Worm (Caenorhabditis elegans) whole organism, L1 larva: ENCODE data around the gene K09G1.1.

Experiments
- C16A3.4 ChIP-seq: fragments of 150-350 bp; optimal IDR thresholded peaks from 2 replicates; lab custom pipeline; 2014; ENCODE audit warnings: missing biosample characterization, missing genetic modification characterization
- F16B12.6 ChIP-seq: fragments of 150-350 bp; optimal IDR thresholded peaks from 2 replicates; lab custom pipeline; 2014; ENCODE audit warnings: missing biosample characterization, missing genetic modification characterization
- alr-1 ChIP-seq: fragments of 200-800 bp; sonication (Bioruptor generic); optimal IDR thresholded peaks from 2 replicates; lab custom pipeline; 2018; ENCODE audit warnings: borderline replicate concordance, mild to moderate bottlenecking, missing genetic modification characterization, missing compliant biosample characterization
- ceh-82 ChIP-seq, 3 experiments: fragments of 150-350 bp in 1 of 3; sonication (generic microtip) in 2 of 3; optimal IDR thresholded peaks; 2 replicates each; lab custom pipeline; 2014 to 2017; ENCODE audit warnings: missing biosample characterization in 3 of 3, missing genetic modification characterization in 3 of 3
- ces-1 ChIP-seq: fragments of 150-350 bp; optimal IDR thresholded peaks from 2 replicates; lab custom pipeline; 2014; ENCODE audit warnings: missing biosample characterization, missing genetic modification reagents, missing genetic modification characterization
- dsc-1 ChIP-seq: sonication (generic microtip); optimal IDR thresholded peaks from 2 replicates; lab custom pipeline; 2016; ENCODE audit warnings: mild to moderate bottlenecking, missing genetic modification characterization, missing compliant biosample characterization
- egl-13 ChIP-seq: sonication (generic microtip); optimal IDR thresholded peaks from 2 replicates; lab custom pipeline; 2016; ENCODE audit warnings: missing genotype, missing genetic modification reagents, missing genetic modification characterization, missing compliant biosample characterization
- egl-27 ChIP-seq, 2 experiments: fragments of 150-350 bp in 1 of 2; sonication (generic microtip); optimal IDR thresholded peaks; 3 replicates each; lab custom pipeline; 2017 to 2018; ENCODE audit warnings: missing biosample characterization in 2 of 2, missing genetic modification characterization in 2 of 2, missing genetic modification reagents in 2 of 2
- fkh-10 ChIP-seq: sonication (generic microtip); optimal IDR thresholded peaks from 2 replicates; lab custom pipeline; 2017; ENCODE audit warnings: missing biosample characterization, missing genetic modification reagents, missing genetic modification characterization
- fos-1 ChIP-seq: fragments of 150-350 bp; optimal IDR thresholded peaks from 2 replicates; lab custom pipeline; 2014; ENCODE audit warnings: missing biosample characterization, missing genetic modification characterization
- hpl-2 ChIP-seq: fragments of 150-350 bp; optimal IDR thresholded peaks from 2 replicates; lab custom pipeline; 2014; ENCODE audit warnings: missing biosample characterization, missing genetic modification reagents, missing genetic modification characterization
- isw-1 ChIP-seq: fragments of 200-800 bp; sonication (Bioruptor generic); IDR thresholded peaks from 2 replicates; pipeline ENCODE4 v1.3.6; 2022; ENCODE audit warnings: missing genetic modification characterization, missing compliant biosample characterization
- lir-3 ChIP-seq: sonication (generic microtip); optimal IDR thresholded peaks from 2 replicates; lab custom pipeline; 2016; ENCODE audit warnings: mild to moderate bottlenecking, missing genetic modification characterization, moderate library complexity, missing compliant biosample characterization; ENCODE audit not compliant: poor library complexity
- lsy-2 ChIP-seq, 2 experiments: fragments of 150-350 bp; optimal IDR thresholded peaks; 2 replicates each; lab custom pipeline; 2014; ENCODE audit warnings: missing biosample characterization in 2 of 2, missing genetic modification characterization in 2 of 2
- mef-2 ChIP-seq: fragments of 150-350 bp; optimal IDR thresholded peaks from 2 replicates; lab custom pipeline; 2014; ENCODE audit warnings: missing biosample characterization, missing genetic modification characterization
- nhr-11 ChIP-seq: fragments of 150-350 bp; optimal IDR thresholded peaks from 2 replicates; lab custom pipeline; 2014; ENCODE audit warnings: missing biosample characterization, missing genetic modification characterization
- nhr-12 ChIP-seq: sonication (generic microtip); optimal IDR thresholded peaks from 2 replicates; lab custom pipeline; 2017; ENCODE audit warnings: missing biosample characterization, missing genetic modification characterization
- nhr-237 ChIP-seq: fragments of 150-350 bp; optimal IDR thresholded peaks from 2 replicates; lab custom pipeline; 2014; ENCODE audit warnings: missing biosample characterization, missing genetic modification characterization
- nhr-76 ChIP-seq: sonication (generic microtip); optimal IDR thresholded peaks from 2 replicates; lab custom pipeline; 2017; ENCODE audit warnings: missing biosample characterization, missing genetic modification characterization
- nhr-77 ChIP-seq: fragments of 150-350 bp; optimal IDR thresholded peaks from 2 replicates; lab custom pipeline; 2014; ENCODE audit warnings: missing biosample characterization, missing genetic modification characterization
- pag-3 ChIP-seq: sonication (generic microtip); optimal IDR thresholded peaks from 2 replicates; lab custom pipeline; 2017; ENCODE audit warnings: missing genetic modification characterization, mild to moderate bottlenecking, missing compliant biosample characterization, antibody characterized with exemption, borderline replicate concordance; ENCODE audit not compliant: insufficient read depth
- pax-3 ChIP-seq: fragments of 200-800 bp; sonication (Bioruptor generic); optimal IDR thresholded peaks from 2 replicates; lab custom pipeline; 2018; ENCODE audit warnings: mild to moderate bottlenecking, missing genetic modification characterization, moderate library complexity, missing compliant biosample characterization
- rnt-1 ChIP-seq: sonication (generic microtip); optimal IDR thresholded peaks from 2 replicates; lab custom pipeline; 2016; ENCODE audit warnings: mild to moderate bottlenecking, missing genetic modification characterization, moderate library complexity, missing compliant biosample characterization
- snpc-4 ChIP-seq: fragments of 150-350 bp; optimal IDR thresholded peaks from 2 replicates; lab custom pipeline; 2014; ENCODE audit warnings: missing biosample characterization, missing genetic modification characterization
- sox-4 ChIP-seq: sonication (generic microtip); optimal IDR thresholded peaks from 2 replicates; lab custom pipeline; 2016; ENCODE audit warnings: missing genetic modification characterization, missing compliant biosample characterization
- sup-37 ChIP-seq: fragments of 200-800 bp; sonication (Bioruptor generic); optimal IDR thresholded peaks from 2 replicates; lab custom pipeline; 2018; ENCODE audit warnings: mild to moderate bottlenecking, missing genetic modification characterization, missing compliant biosample characterization
- tbx-2 ChIP-seq: sonication (generic microtip); optimal IDR thresholded peaks from 2 replicates; lab custom pipeline; 2016; ENCODE audit warnings: missing genetic modification characterization, missing compliant biosample characterization
- unc-130 ChIP-seq: fragments of 150-350 bp; optimal IDR thresholded peaks from 2 replicates; lab custom pipeline; 2017; ENCODE audit warnings: missing biosample characterization, missing genetic modification characterization, inconsistent platforms
- unc-30 ChIP-seq: sonication (generic microtip); optimal IDR thresholded peaks from 2 replicates; lab custom pipeline; 2017; ENCODE audit warnings: missing biosample characterization, missing genetic modification characterization
- unc-98 ChIP-seq: fragments of 200-800 bp; sonication (Bioruptor generic); IDR thresholded peaks from 2 replicates; pipeline ENCODE4 v1.3.6; 2022; ENCODE audit warnings: missing genetic modification characterization, missing compliant biosample characterization
- zag-1 ChIP-seq: fragments of 150-350 bp; optimal IDR thresholded peaks from 2 replicates; lab custom pipeline; 2014; ENCODE audit warnings: missing biosample characterization, missing genetic modification characterization

K09G1.1 gene

ce11 chrV:9620417-9620816, 37.1 kb downstream of the K09G1.1 start:
- TF ChIP-seq nhr-11 (tag; lab: Kevin White, UChicago) (no peak), pax-3 (tag; lab: Kevin White, UChicago) (no peak), fkh-10 (GFP tag; lab: Kevin White, UChicago) (no peak), zag-1 (tag; lab: Kevin White, UChicago) (no peak), ces-1 (GFP tag; lab: Kevin White, UChicago) (no peak), snpc-4 (tag; lab: Kevin White, UChicago) (no peak), nhr-76 (tag; lab: Kevin White, UChicago) (no peak), rnt-1 (no peak), fos-1 (tag; lab: Kevin White, UChicago) (no peak), pag-3 (tag; lab: Kevin White, UChicago) (no peak), lsy-2 (tag; optimal IDR thresholded peaks at IDR 0.05; lab: Kevin White, UChicago) (no peak), F16B12.6 (tag; lab: Kevin White, UChicago) (no peak), hpl-2 (no peak), alr-1 (no peak), dsc-1 (tag; lab: Kevin White, UChicago) (no peak), sox-4 (tag; lab: Kevin White, UChicago) (no peak), nhr-77 (tag; lab: Kevin White, UChicago) (no peak)
- TF ChIP-seq, all 84 proteins: peak for 0

ce11 chrV:9621437-9621836, 38.1 kb downstream of the K09G1.1 start:
- TF ChIP-seq tbx-2 (tag; lab: Kevin White, UChicago) = no peak
- TF ChIP-seq hpl-2 = no peak
- no peak for TF ChIP-seq dsc-1 (tag; lab: Kevin White, UChicago)
- no peak for TF ChIP-seq pax-3 (tag; lab: Kevin White, UChicago)
- no peak for TF ChIP-seq lir-3 (tag; lab: Kevin White, UChicago)

- TF ChIP-seq nhr-237 (tag; lab: Kevin White, UChicago) (no peak), sox-4 (tag; lab: Kevin White, UChicago) (no peak), ceh-82 (tag; optimal IDR thresholded peaks at IDR 0.05; lab: Kevin White, UChicago) (no peak), isw-1 (GFP tag; lab: Robert Waterston, UW) (no peak), nhr-12 (tag; lab: Kevin White, UChicago) (no peak), C16A3.4 (tag; lab: Kevin White, UChicago) (no peak), nhr-77 (tag; lab: Kevin White, UChicago) (no peak), mef-2 (no peak), unc-30 (no peak), egl-13 (tag; lab: Kevin White, UChicago) (no peak), egl-27 (tag; optimal IDR thresholded peaks at IDR 0.05; lab: Kevin White, UChicago) (no peak), unc-130 (tag; lab: Kevin White, UChicago) (no peak)
Measured at ce11 chrV:9622834-9623233, 39.5 kb downstream of the K09G1.1 start, which contains the start of gene idpc-5. TSS of gene idpc-5 (minus strand) at chrV:9622934.

ce11 chrV:9625122-9625521, 41.8 kb downstream of the K09G1.1 start, which contains the start of gene idpc-4:
TSS of gene idpc-4 (plus strand) at chrV:9625422.
- TF ChIP-seq sup-37 (GFP tag; lab: Kevin White, UChicago) (no peak), sox-4 (tag; lab: Kevin White, UChicago) (no peak)

ce11 chrV:9625604-9626446, 42.5 kb downstream of the K09G1.1 start, which contains the start of gene T06E4.7:
TSS of gene T06E4.7 (plus strand) at chrV:9626396.
- TF ChIP-seq unc-98 (no peak), tbx-2 (tag; lab: Kevin White, UChicago) (no peak), dsc-1 (tag; lab: Kevin White, UChicago) (peak; percentile 29)
